Worm (Caenorhabditis elegans) whole organism, mixed stage, embryonic: ENCODE measurements around the gene Y57G11C.22.

Experiments used
- blmp-1 ChIP-seq: fragments of 150-350 bp; optimal IDR thresholded peaks from 2 replicates; lab custom pipeline; 2014; ENCODE audit warnings: missing biosample characterization, missing genetic modification characterization
- ceh-43 ChIP-seq: fragments of 200-800 bp; sonication (Bioruptor generic); optimal IDR thresholded peaks from 2 replicates; lab custom pipeline; 2018; ENCODE audit warnings: mild to moderate bottlenecking, missing genetic modification characterization, moderate library complexity, missing compliant biosample characterization
- ces-1 ChIP-seq: fragments of 150-350 bp; optimal IDR thresholded peaks from 2 replicates; lab custom pipeline; 2014; ENCODE audit warnings: missing biosample characterization, missing genetic modification reagents, missing genetic modification characterization
- nhr-12 ChIP-seq: fragments of 150-350 bp; optimal IDR thresholded peaks from 2 replicates; lab custom pipeline; 2014; ENCODE audit warnings: missing biosample characterization, missing genetic modification characterization
- nhr-237 ChIP-seq: fragments of 150-350 bp; optimal IDR thresholded peaks from 2 replicates; lab custom pipeline; 2014; ENCODE audit warnings: missing biosample characterization, missing genetic modification characterization
- nhr-76 ChIP-seq: sonication (generic microtip); optimal IDR thresholded peaks from 2 replicates; lab custom pipeline; 2017; ENCODE audit warnings: missing biosample characterization, missing genetic modification characterization
- unc-39 ChIP-seq: fragments of 150-350 bp; optimal IDR thresholded peaks from 2 replicates; lab custom pipeline; 2014; ENCODE audit warnings: missing biosample characterization, missing genetic modification characterization
- ztf-11 ChIP-seq: fragments of 150-350 bp; optimal IDR thresholded peaks from 2 replicates; lab custom pipeline; 2014; ENCODE audit warnings: missing biosample characterization, missing genetic modification characterization

- TF ChIP-seq ceh-43 (GFP tag; lab: Kevin White, UChicago) (no peak), blmp-1 (tag; lab: Kevin White, UChicago) (no peak), ces-1 (no peak), unc-39 (tag; lab: Kevin White, UChicago) (no peak), nhr-12 (tag; lab: Kevin White, UChicago) (no peak), nhr-237 (tag; lab: Kevin White, UChicago) (no peak), ztf-11 (tag; lab: Kevin White, UChicago) (no peak), nhr-76 (no peak)
These were observed 55.0 kb downstream of the Y57G11C.22 start for ce11 chrIV:14891996-14892395.
